Fruit fly (Drosophila melanogaster): ENCODE measurements around the gene CG12535.
A peak's percentile ranks its signal among the peaks of the same experiment; 100 is the strongest.

The CG12535 gene

dm6 chrX:3381667-3382066, 67.1 kb downstream of the CG12535 start (continued):
- TF ChIP-seq C15 (GFP tag; IDR thresholded peaks at IDR 0.05): no peak
- TF ChIP-seq CG18011 (GFP tag; optimal IDR thresholded peaks at IDR 0.05): peak; percentile 42
- TF ChIP-seq mirr (GFP tag; optimal IDR thresholded peaks at IDR 0.05): no peak
- peak; percentile 77 for TF ChIP-seq CG15269 (tag; optimal IDR thresholded peaks at IDR 0.05)
- no peak for TF ChIP-seq pita (GFP tag; optimal IDR thresholded peaks at IDR 0.05)
- TF ChIP-seq Elba2 (GFP tag; optimal IDR thresholded peaks at IDR 0.05): no peak
- no peak for TF ChIP-seq YL-1 (GFP tag; optimal IDR thresholded peaks at IDR 0.05)
- TF ChIP-seq CG11696 (GFP tag; IDR thresholded peaks at IDR 0.05): 0 out of 2 replicates have a peak, but pooled peaks have one; percentile 48
- TF ChIP-seq sisA (GFP tag; IDR thresholded peaks at IDR 0.05): no peak; the same call in 1 of the 2 replicates
- TF ChIP-seq fd96Cb (tag; optimal IDR thresholded peaks at IDR 0.05): peak; percentile 74
- TF ChIP-seq CG11398 (GFP tag; optimal IDR thresholded peaks at IDR 0.05): peak; percentile 51
- no peak for TF ChIP-seq zf30C (GFP tag; optimal IDR thresholded peaks at IDR 0.05)
- TF ChIP-seq BEAF-32 (GFP tag; optimal IDR thresholded peaks at IDR 0.05): no peak
- TF ChIP-seq Side (GFP tag; optimal IDR thresholded peaks at IDR 0.05): peak; percentile 63
- TF ChIP-seq abd-A (tag; optimal IDR thresholded peaks at IDR 0.05): no peak
- peak; percentile 28 for TF ChIP-seq BtbVII (GFP tag; optimal IDR thresholded peaks at IDR 0.05)
- peak; percentile 47 for TF ChIP-seq CG10267 (tag; optimal IDR thresholded peaks at IDR 0.05)
- TF ChIP-seq sob (GFP tag; IDR thresholded peaks at IDR 0.05): peak; percentile 62
- TF ChIP-seq Hand (GFP tag; optimal IDR thresholded peaks at IDR 0.05): no peak
- TF ChIP-seq CG11695 (GFP tag; IDR thresholded peaks at IDR 0.05): peak; percentile 72; the same call in 2 of the 3 replicates
- peak; percentile 63 for TF ChIP-seq Chrac-16 (GFP tag; optimal IDR thresholded peaks at IDR 0.05)
- TF ChIP-seq nerfin-2 (GFP tag; IDR thresholded peaks at IDR 0.05; ENCODE audit: partially characterized antibody): no peak
- TF ChIP-seq HmgD (GFP tag; optimal IDR thresholded peaks at IDR 0.05): peak; percentile 6
- TF ChIP-seq CG12659 (GFP tag; optimal IDR thresholded peaks at IDR 0.05): peak; percentile 62
- peak; percentile 37 for TF ChIP-seq MTF-1 (GFP tag; optimal IDR thresholded peaks at IDR 0.05; ENCODE audit: borderline replicate concordance)
- no peak for TF ChIP-seq CG11247 (GFP tag; IDR thresholded peaks at IDR 0.05)
- TF ChIP-seq CG17802 (tag; optimal IDR thresholded peaks at IDR 0.05): no peak
- peak; percentile 23 for TF ChIP-seq CG3995 (GFP tag; optimal IDR thresholded peaks at IDR 0.05)
- TF ChIP-seq CG8765 (GFP tag; IDR thresholded peaks at IDR 0.05): no peak
- TF ChIP-seq gfzf (GFP tag; optimal IDR thresholded peaks at IDR 0.05): no peak
- TF ChIP-seq CG16779 (GFP tag; IDR thresholded peaks at IDR 0.05): no peak
- TF ChIP-seq CG3163 (GFP tag; optimal IDR thresholded peaks at IDR 0.05): peak; percentile 22
- peak; percentile 72 for TF ChIP-seq CG7357 (GFP tag; IDR thresholded peaks at IDR 0.05)
- peak; percentile 32 for TF ChIP-seq CG33213 (GFP tag; optimal IDR thresholded peaks at IDR 0.05)
- TF ChIP-seq CG11456 (GFP tag; IDR thresholded peaks at IDR 0.05): no peak
- no peak for TF ChIP-seq Scr (GFP tag; IDR thresholded peaks at IDR 0.05; ENCODE audit: partially characterized antibody)
- peak; percentile 27 for TF ChIP-seq CG14710 (tag; optimal IDR thresholded peaks at IDR 0.05)
- peak; percentile 38 for TF ChIP-seq dmrt11E (tag; optimal IDR thresholded peaks at IDR 0.05)
- TF ChIP-seq CG17912 (GFP tag; optimal IDR thresholded peaks at IDR 0.05): no peak
- peak; percentile 28 for TF ChIP-seq tup (GFP tag; optimal IDR thresholded peaks at IDR 0.05)
- TF ChIP-seq slbo (GFP tag; IDR thresholded peaks at IDR 0.05): peak; percentile 76
- peak; percentile 46 for TF ChIP-seq CG18764 (GFP tag; optimal IDR thresholded peaks at IDR 0.05)
- no peak for TF ChIP-seq klu (GFP tag; IDR thresholded peaks at IDR 0.05)
- no peak for TF ChIP-seq Kr (GFP tag; optimal IDR thresholded peaks at IDR 0.05)
- TF ChIP-seq GATAe (GFP tag; conservative IDR thresholded peaks at IDR 0.05): no peak
- TF ChIP-seq Sox102F (GFP tag; optimal IDR thresholded peaks at IDR 0.05): peak; percentile 89
- TF ChIP-seq CkIIα-i1 (GFP tag; IDR thresholded peaks at IDR 0.05): no peak
- peak; percentile 69 for TF ChIP-seq CG17361 (GFP tag; IDR thresholded peaks at IDR 0.05)
- TF ChIP-seq D19B (GFP tag; optimal IDR thresholded peaks at IDR 0.05): peak; percentile 91
- peak; percentile 69 for TF ChIP-seq CG12071 (GFP tag; optimal IDR thresholded peaks at IDR 0.05)
- TF ChIP-seq CG6654 (GFP tag; optimal IDR thresholded peaks at IDR 0.05): peak; percentile 25
